Worm (Caenorhabditis elegans) whole organism, midembryonic: Measurements from ENCODE around the gene rad-23.

Experiments used
- T22C8.4 ChIP-seq: fragments of 200-800 bp; sonication (Bioruptor generic); IDR thresholded peaks from 2 replicates; pipeline ENCODE4 v1.3.6; 2022; ENCODE audit warnings: missing genetic modification characterization, missing compliant biosample characterization
- cog-1 ChIP-seq: sonication (generic microtip); optimal IDR thresholded peaks from 2 replicates; lab custom pipeline; 2016; ENCODE audit warnings: missing genetic modification characterization, missing compliant biosample characterization
- flt-1 ChIP-seq: fragments of 200-800 bp; sonication (Bioruptor generic); IDR thresholded peaks from 2 replicates; pipeline ENCODE4 v1.3.6; 2022; ENCODE audit warnings: missing genetic modification characterization, missing compliant biosample characterization
- ref-1 ChIP-seq: fragments of 200-800 bp; sonication (Bioruptor generic); conservative IDR thresholded peaks from 2 replicates; pipeline ENCODE4 v1.3.6; 2022; ENCODE audit warnings: missing genetic modification reagents, missing genetic modification characterization, missing compliant biosample characterization
- tab-1 ChIP-seq: fragments of 200-800 bp; sonication (Bioruptor generic); IDR thresholded peaks from 2 replicates; pipeline ENCODE4 v1.3.6; 2022; ENCODE audit warnings: missing genetic modification characterization, missing compliant biosample characterization
- ztf-23 ChIP-seq: fragments of 200-800 bp; sonication (Bioruptor generic); IDR thresholded peaks from 2 replicates; pipeline ENCODE4 v1.3.6; 2022; ENCODE audit warnings: missing genetic modification reagents, missing genetic modification characterization, missing compliant biosample characterization
- ztf-29 ChIP-seq: fragments of 200-800 bp; sonication (Bioruptor generic); IDR thresholded peaks from 2 replicates; pipeline ENCODE4 v1.3.6; 2022; ENCODE audit warnings: missing genetic modification reagents, missing genetic modification characterization, missing compliant biosample characterization

DNA sequence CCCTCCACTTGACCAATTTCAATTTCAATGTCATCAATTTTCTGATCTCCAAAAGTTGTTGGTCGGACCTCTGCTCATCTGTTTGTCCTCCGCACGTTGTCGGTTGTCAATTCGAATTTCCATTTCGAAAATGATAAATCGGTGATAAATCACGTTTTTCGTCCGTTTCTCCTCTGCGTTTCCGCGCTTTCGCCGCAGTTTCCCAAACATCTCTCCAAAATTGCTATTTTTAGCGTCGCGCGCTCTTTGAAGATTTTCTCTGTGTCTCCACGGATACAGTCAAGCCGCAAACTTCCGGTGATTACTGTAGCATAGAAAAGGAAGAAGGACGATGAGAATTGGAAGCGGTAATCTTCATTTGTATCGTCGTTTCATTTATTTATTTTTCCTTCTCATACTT, 10.5 kb downstream of the rad-23 start:
- no peak for TF ChIP-seq ztf-29 (GFP tag; lab: Robert Waterston, UW)
- no peak for TF ChIP-seq flt-1 (GFP tag; lab: Robert Waterston, UW)
- no peak for TF ChIP-seq ztf-23 (GFP tag; lab: Robert Waterston, UW)
- no peak for TF ChIP-seq cog-1 (tag; lab: Kevin White, UChicago)
- no peak for TF ChIP-seq T22C8.4 (GFP tag; lab: Robert Waterston, UW)
- no peak for TF ChIP-seq ref-1 (GFP tag; lab: Robert Waterston, UW)
- TF ChIP-seq tab-1 (GFP tag; lab: Robert Waterston, UW), result no peak
